Worm (Caenorhabditis elegans): ENCODE data around the gene tost-1.

tost-1 gene

ce11 chrIII:4912317-4912716, 34.2 kb upstream of the tost-1 start, which contains the start of the genes F26F4.9 and cee-1 (continued):
- TF ChIP-seq nhr-237 (tag; optimal IDR thresholded peaks at IDR 0.05) (no peak), nhr-129 (tag; optimal IDR thresholded peaks at IDR 0.05) (no peak), blmp-1 (tag; optimal IDR thresholded peaks at IDR 0.05; ENCODE audit: insufficient read depth) (no peak), crh-2 (tag; optimal IDR thresholded peaks at IDR 0.05) (peak; percentile 66), peb-1 (tag; optimal IDR thresholded peaks at IDR 0.05) (no peak), C34F6.9 (tag; optimal IDR thresholded peaks at IDR 0.05) (peak; percentile 68), aly-2 (tag; optimal IDR thresholded peaks at IDR 0.05) (no peak), mab-5 (tag; optimal IDR thresholded peaks at IDR 0.05) (no peak), lin-39 (tag; optimal IDR thresholded peaks at IDR 0.05) (no peak)

- no peak for TF ChIP-seq nhr-23 (tag; optimal IDR thresholded peaks at IDR 0.05)
Observed at ce11 chrIII:4910956-4911355, 32.8 kb upstream of the tost-1 start, which contains the start of gene F26F4.2. Gene F26F4.2, plus strand, starts transcription at chrIII:4911256.

ce11 chrIII:4909938-4910337, 31.8 kb upstream of the tost-1 start, which contains the start of gene F26F4.12:
Gene F26F4.12, minus strand, starts transcription at chrIII:4910038.
- TF ChIP-seq nhr-129 (tag; optimal IDR thresholded peaks at IDR 0.05): no peak

- TF ChIP-seq ztf-4 (tag; optimal IDR thresholded peaks at IDR 0.05) (no peak), egl-27 (tag; optimal IDR thresholded peaks at IDR 0.05) (no peak), sem-4 (tag; optimal IDR thresholded peaks at IDR 0.05) (no peak), C34F6.9 (tag; optimal IDR thresholded peaks at IDR 0.05) (no peak), nhr-10 (tag; optimal IDR thresholded peaks at IDR 0.05) (no peak), nhr-12 (tag; optimal IDR thresholded peaks at IDR 0.05) (no peak), unc-39 (tag; optimal IDR thresholded peaks at IDR 0.05) (no peak), mbf-1 (tag; optimal IDR thresholded peaks at IDR 0.05) (no peak), ztf-11 (tag; optimal IDR thresholded peaks at IDR 0.05) (no peak), elt-1 (tag; optimal IDR thresholded peaks at IDR 0.05) (no peak), sma-9 (GFP tag; optimal IDR thresholded peaks at IDR 0.05) (no peak), sma-9 (tag; optimal IDR thresholded peaks at IDR 0.05) (no peak), fos-1 (tag; optimal IDR thresholded peaks at IDR 0.05) (no peak), lin-13 (GFP tag; optimal IDR thresholded peaks at IDR 0.05) (no peak), nhr-6 (tag; optimal IDR thresholded peaks at IDR 0.05) (no peak), mdl-1 (tag; optimal IDR thresholded peaks at IDR 0.05) (no peak), sma-3 (GFP tag; optimal IDR thresholded peaks at IDR 0.05) (no peak), nhr-23 (tag; optimal IDR thresholded peaks at IDR 0.05) (no peak), R02D3.7 (tag; optimal IDR thresholded peaks at IDR 0.05) (no peak)
Observed at ce11 chrIII:4906896-4907295, 28.8 kb upstream of the tost-1 start, which contains the start of gene rom-1. Gene rom-1, plus strand, starts transcription at chrIII:4907196.

- no peak for TF ChIP-seq nhr-25 (tag; optimal IDR thresholded peaks at IDR 0.05)
- TF ChIP-seq gmeb-1 (tag; optimal IDR thresholded peaks at IDR 0.05): peak; percentile 20
- TF ChIP-seq fos-1 (tag; optimal IDR thresholded peaks at IDR 0.05): peak; percentile 99
Observed at ce11 chrIII:4906365-4906764, 28.3 kb upstream of the tost-1 start.

ce11 chrIII:4905405-4905804, 27.3 kb upstream of the tost-1 start, which contains the start of gene F26F4.8:
Gene F26F4.8, minus strand, starts transcription at chrIII:4905473.
- peak; percentile 16 for TF ChIP-seq nhr-129 (tag; optimal IDR thresholded peaks at IDR 0.05)
- peak; percentile 17 for TF ChIP-seq gmeb-1 (tag; optimal IDR thresholded peaks at IDR 0.05)
- TF ChIP-seq nhr-21 (tag; optimal IDR thresholded peaks at IDR 0.05): no peak
- no peak for TF ChIP-seq zag-1 (tag; optimal IDR thresholded peaks at IDR 0.05)
- no peak for TF ChIP-seq nhr-10 (tag; optimal IDR thresholded peaks at IDR 0.05)
- peak; percentile 36 for TF ChIP-seq fos-1 (tag; optimal IDR thresholded peaks at IDR 0.05)
- TF ChIP-seq ceh-16 (tag; optimal IDR thresholded peaks at IDR 0.05): no peak
- TF ChIP-seq sma-9 (GFP tag; optimal IDR thresholded peaks at IDR 0.05): no peak
- TF ChIP-seq sma-9 (tag; optimal IDR thresholded peaks at IDR 0.05): no peak
- no peak for TF ChIP-seq skn-1 (tag; optimal IDR thresholded peaks at IDR 0.05)
- TF ChIP-seq F13H6.1 (tag; optimal IDR thresholded peaks at IDR 0.05): peak; percentile 28
- no peak for TF ChIP-seq nhr-25 (tag; optimal IDR thresholded peaks at IDR 0.05)
- TF ChIP-seq C34F6.9 (tag; optimal IDR thresholded peaks at IDR 0.05): peak; percentile 55
- no peak for TF ChIP-seq unc-62 (GFP tag; optimal IDR thresholded peaks at IDR 0.05)
- TF ChIP-seq sma-3 (GFP tag; optimal IDR thresholded peaks at IDR 0.05): no peak
- no peak for TF ChIP-seq unc-39 (tag; optimal IDR thresholded peaks at IDR 0.05)
- peak in 1 of 2 experiments; percentile 41 for TF ChIP-seq lsy-2 (tag; optimal IDR thresholded peaks at IDR 0.05)
- no peak for TF ChIP-seq dmd-4 (tag; optimal IDR thresholded peaks at IDR 0.05)
- no peak for TF ChIP-seq snpc-4 (tag; optimal IDR thresholded peaks at IDR 0.05)
- peak; percentile 21 for TF ChIP-seq unc-55 (GFP tag; optimal IDR thresholded peaks at IDR 0.05)

Data from whole organism, L2 larva.